Worm (Caenorhabditis elegans): ENCODE data around the gene sru-1.
A peak's percentile ranks its signal among the peaks of the same experiment; 100 is the strongest.

Gene sru-1

DNA sequence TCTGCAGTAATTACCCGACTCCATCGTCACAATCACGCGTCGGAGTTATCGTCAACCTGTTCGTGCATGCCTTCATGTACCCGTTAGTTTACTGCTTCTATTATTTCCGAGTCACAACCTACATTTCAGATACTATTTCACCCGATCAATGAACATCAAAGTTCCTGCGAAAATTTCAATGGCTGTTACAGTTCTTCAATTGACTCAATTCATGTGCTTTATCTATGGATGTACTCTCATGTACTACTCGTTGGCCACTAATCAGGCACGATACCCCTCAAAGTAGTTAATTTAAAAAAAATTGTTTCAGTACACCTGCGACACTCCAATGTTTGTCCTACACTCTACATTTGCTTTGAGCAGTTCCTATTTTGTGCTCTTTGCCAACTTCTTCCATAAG is 42.4 kb downstream of the sru-1 start:
- TF ChIP-seq W03F9.2 (tag; optimal IDR thresholded peaks at IDR 0.05) = no peak
- TF ChIP-seq dao-5 (tag; optimal IDR thresholded peaks at IDR 0.05) = no peak
- no peak for TF ChIP-seq him-1 (tag; optimal IDR thresholded peaks at IDR 0.05)

- TF ChIP-seq dao-5 (tag; optimal IDR thresholded peaks at IDR 0.05) = no peak
- TF ChIP-seq W03F9.2 (tag; optimal IDR thresholded peaks at IDR 0.05) = no peak
- no peak for TF ChIP-seq him-1 (tag; optimal IDR thresholded peaks at IDR 0.05)
Observed at ce11 chrIV:9533071-9533470, 44.7 kb downstream of the sru-1 start, which contains the start of gene F56H11.2. TSS of gene F56H11.2 (minus strand) at chrIV:9533171.

DNA sequence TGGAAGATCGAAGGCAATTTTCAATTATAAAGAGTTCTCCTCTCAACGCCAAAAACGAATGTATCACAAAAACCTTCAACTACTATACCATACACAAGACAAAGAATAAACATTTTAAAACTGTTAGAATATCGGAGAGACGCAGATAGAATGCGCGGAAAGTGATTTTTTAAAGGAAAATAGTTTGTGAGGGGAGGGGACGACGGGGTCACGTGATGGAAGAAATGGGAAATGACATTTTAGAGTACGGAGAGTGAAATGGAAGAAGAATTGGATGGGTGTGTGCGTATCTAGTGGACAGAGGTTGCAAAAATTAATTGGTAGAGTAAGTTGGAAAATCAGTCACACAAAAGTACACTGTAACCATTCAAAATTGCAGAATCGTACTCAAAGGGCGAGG is 45.9 kb downstream of the sru-1 start:
- TF ChIP-seq dao-5 (tag; optimal IDR thresholded peaks at IDR 0.05) = no peak

DNA sequence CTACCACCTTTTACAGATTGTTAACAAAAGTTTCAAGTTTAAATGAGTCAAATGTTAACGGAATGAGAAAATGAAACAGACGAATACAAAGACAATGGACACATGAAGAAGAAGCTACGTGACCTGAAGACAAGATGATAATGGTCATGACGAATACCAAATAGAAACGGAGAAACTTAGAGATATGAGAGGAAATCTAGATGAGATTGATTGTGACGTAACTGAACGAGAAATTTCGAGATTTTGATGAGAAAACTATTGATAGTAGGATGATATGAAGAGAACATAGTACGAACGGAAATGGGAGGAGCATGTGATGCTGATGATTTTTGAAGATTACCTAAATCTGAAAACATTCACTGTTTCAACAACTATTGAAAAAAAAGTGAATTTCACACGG is 46.7 kb downstream of the sru-1 start:
- TF ChIP-seq him-1 (tag; optimal IDR thresholded peaks at IDR 0.05) (no peak), dao-5 (tag; optimal IDR thresholded peaks at IDR 0.05) (no peak), W03F9.2 (tag; optimal IDR thresholded peaks at IDR 0.05) (no peak)

- TF ChIP-seq him-1 (tag; optimal IDR thresholded peaks at IDR 0.05) (no peak), W03F9.2 (tag; optimal IDR thresholded peaks at IDR 0.05) (no peak), dao-5 (tag; optimal IDR thresholded peaks at IDR 0.05) (no peak)
Observed at ce11 chrIV:9536124-9536523, 47.7 kb downstream of the sru-1 start.

DNA sequence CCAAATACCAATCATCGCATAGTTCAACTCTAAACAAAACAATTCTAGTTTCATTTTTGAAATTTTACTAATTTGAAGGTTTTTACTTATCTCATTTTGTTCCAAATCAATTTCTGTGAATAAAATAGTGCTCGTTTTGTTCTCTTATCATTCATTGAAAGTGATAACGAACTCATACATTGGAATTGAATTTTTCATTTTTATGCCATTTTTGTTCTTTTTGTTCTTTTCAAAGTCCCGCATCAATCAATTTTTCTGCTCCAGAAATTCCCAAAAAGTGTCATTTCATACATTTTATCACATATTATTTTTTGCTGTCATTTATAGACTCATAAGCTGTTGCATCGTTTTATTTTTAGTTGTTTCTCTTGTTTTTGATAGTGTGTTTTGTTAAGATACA is 49.1 kb downstream of the sru-1 start:
- no peak for TF ChIP-seq dao-5 (tag; optimal IDR thresholded peaks at IDR 0.05)
- TF ChIP-seq him-1 (tag; optimal IDR thresholded peaks at IDR 0.05) = no peak
- peak; percentile 13 for TF ChIP-seq W03F9.2 (tag; optimal IDR thresholded peaks at IDR 0.05)

DNA sequence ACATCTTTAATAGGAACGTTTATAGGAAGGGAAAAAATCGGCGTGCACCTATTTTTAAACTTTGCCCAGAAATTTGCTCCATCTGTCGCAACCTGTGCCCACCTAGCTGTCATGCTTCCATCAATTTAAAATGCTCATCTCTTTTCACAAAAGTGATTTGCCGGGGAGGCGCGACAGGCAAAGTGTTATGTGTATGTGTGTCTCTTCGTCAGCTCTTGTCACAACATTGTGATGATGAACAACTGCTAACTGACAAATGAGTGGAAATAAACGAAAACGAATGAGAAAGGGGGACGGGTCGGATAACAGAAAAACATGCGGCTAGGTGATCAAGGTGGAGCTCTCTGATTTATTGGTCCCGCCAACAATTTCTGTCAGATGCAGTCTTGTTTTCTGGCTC is 49.8 kb downstream of the sru-1 start:
- no peak for TF ChIP-seq dao-5 (tag; optimal IDR thresholded peaks at IDR 0.05)
